Worm (Caenorhabditis elegans) whole organism, late embryonic: ENCODE measurements around the gene alh-3.

Source experiments
- C08G9.2 ChIP-seq: sonication (generic microtip); optimal IDR thresholded peaks from 2 replicates; lab custom pipeline; 2016; ENCODE audit warnings: mild to moderate bottlenecking, missing genetic modification characterization, moderate library complexity, missing compliant biosample characterization
- ama-1 ChIP-seq: fragments of 150-350 bp; optimal IDR thresholded peaks from 2 replicates; lab custom pipeline; 2014
- ceh-9 ChIP-seq: sonication (generic microtip); optimal IDR thresholded peaks from 2 replicates; lab custom pipeline; 2016; ENCODE audit warnings: mild to moderate bottlenecking, missing genetic modification characterization, inconsistent platforms, missing compliant biosample characterization
- fkh-10 ChIP-seq: fragments of 150-350 bp; optimal IDR thresholded peaks from 2 replicates; lab custom pipeline; 2014; ENCODE audit warnings: missing biosample characterization, missing genetic modification reagents, missing genetic modification characterization
- lin-11 ChIP-seq: fragments of 200-800 bp; sonication (Bioruptor generic); optimal IDR thresholded peaks from 2 replicates; lab custom pipeline; 2018; ENCODE audit warnings: mild to moderate bottlenecking, missing genetic modification characterization, missing compliant biosample characterization
- nfya-1 ChIP-seq: sonication (generic microtip); optimal IDR thresholded peaks from 2 replicates; lab custom pipeline; 2017; ENCODE audit warnings: missing genetic modification characterization, mild to moderate bottlenecking, missing compliant biosample characterization, antibody characterized with exemption, moderate library complexity
- nhr-11 ChIP-seq: fragments of 150-350 bp; optimal IDR thresholded peaks from 2 replicates; lab custom pipeline; 2014; ENCODE audit warnings: missing biosample characterization, missing genetic modification characterization
- pag-3 ChIP-seq: sonication (generic microtip); optimal IDR thresholded peaks from 2 replicates; lab custom pipeline; 2016; ENCODE audit warnings: missing compliant biosample characterization, missing genetic modification characterization, borderline replicate concordance
- pha-4 ChIP-seq: fragments of 150-350 bp; optimal IDR thresholded peaks from 2 replicates; lab custom pipeline; 2018; ENCODE audit warnings: missing biosample characterization, missing genetic modification reagents, missing genetic modification characterization
- pqm-1 ChIP-seq: sonication (generic microtip); optimal IDR thresholded peaks from 2 replicates; lab custom pipeline; 2016; ENCODE audit warnings: missing genetic modification characterization, missing compliant biosample characterization
- sox-4 ChIP-seq: sonication (generic microtip); optimal IDR thresholded peaks from 2 replicates; lab custom pipeline; 2017; ENCODE audit warnings: mild to moderate bottlenecking, missing genetic modification characterization, inconsistent platforms, missing compliant biosample characterization
- syd-9 ChIP-seq: sonication (generic microtip); optimal IDR thresholded peaks from 2 replicates; lab custom pipeline; 2016; ENCODE audit warnings: mild to moderate bottlenecking, missing genetic modification characterization, moderate library complexity, missing compliant biosample characterization
- unc-86 ChIP-seq: sonication (generic microtip); optimal IDR thresholded peaks from 2 replicates; lab custom pipeline; 2016; ENCODE audit warnings: missing genetic modification characterization, missing compliant biosample characterization

DNA sequence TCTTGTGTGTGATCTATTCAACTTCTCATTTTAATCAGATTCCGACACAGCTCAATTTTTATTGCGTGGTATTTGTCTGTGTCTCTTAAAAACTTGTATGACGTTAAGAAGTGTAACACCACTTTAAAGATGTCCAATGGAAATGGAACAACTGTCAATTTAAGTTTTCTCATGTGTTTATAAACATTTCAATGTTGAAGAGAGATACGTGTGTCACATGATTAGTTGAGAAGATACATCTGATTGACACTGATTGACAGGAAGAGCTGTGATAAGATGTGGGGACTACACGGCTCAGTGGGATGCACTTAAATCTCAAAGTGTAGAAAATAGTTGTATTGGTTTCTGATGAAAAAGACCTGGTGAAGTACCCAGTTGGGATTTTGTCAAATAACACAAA is 45.9 kb downstream of the alh-3 start:
- TF ChIP-seq nhr-11 (tag; lab: Kevin White, UChicago) (no peak), C08G9.2 (tag; lab: Kevin White, UChicago) (no peak), ama-1 (no peak), pha-4 (tag; lab: Kevin White, UChicago) (no peak), pqm-1 (no peak), ceh-9 (tag; lab: Kevin White, UChicago) (no peak), syd-9 (tag; lab: Kevin White, UChicago) (no peak), fkh-10 (GFP tag; lab: Kevin White, UChicago) (no peak), unc-86 (tag; lab: Kevin White, UChicago) (no peak), sox-4 (tag; lab: Kevin White, UChicago) (no peak), nfya-1 (peak; percentile 47), pag-3 (tag; lab: Kevin White, UChicago) (no peak), lin-11 (tag; lab: Kevin White, UChicago) (no peak)
